Worm (Caenorhabditis elegans) whole organism, mixed stage, embryonic: Measurements from ENCODE around the gene ceh-23.
A peak's percentile ranks its signal among the peaks of the same experiment; 100 is the strongest.

ENCODE experiments used
- M03D4.4 ChIP-seq: sonication (generic microtip); optimal IDR thresholded peaks from 2 replicates; lab custom pipeline; 2017; ENCODE audit warnings: mild to moderate bottlenecking, missing genetic modification characterization, missing compliant biosample characterization
- bed-3 ChIP-seq: fragments of 200-800 bp; sonication (Bioruptor generic); optimal IDR thresholded peaks from 3 replicates; lab custom pipeline; 2018; ENCODE audit warnings: mild to moderate bottlenecking, missing genetic modification characterization, moderate library complexity, missing compliant biosample characterization
- ceh-43 ChIP-seq: fragments of 200-800 bp; sonication (Bioruptor generic); optimal IDR thresholded peaks from 2 replicates; lab custom pipeline; 2018; ENCODE audit warnings: mild to moderate bottlenecking, missing genetic modification characterization, moderate library complexity, missing compliant biosample characterization
- cnd-1 ChIP-seq: fragments of 200-800 bp; sonication (Bioruptor generic); optimal IDR thresholded peaks from 2 replicates; lab custom pipeline; 2018; ENCODE audit warnings: mild to moderate bottlenecking, missing genetic modification characterization, missing compliant biosample characterization
- drap-1 ChIP-seq: fragments of 200-800 bp; sonication (Bioruptor generic); optimal IDR thresholded peaks from 3 replicates; lab custom pipeline; 2018; ENCODE audit warnings: mild to moderate bottlenecking, missing genetic modification characterization, missing compliant biosample characterization
- elt-1 ChIP-seq: sonication (generic microtip); optimal IDR thresholded peaks from 2 replicates; lab custom pipeline; 2017; ENCODE audit warnings: missing genetic modification characterization, mild to moderate bottlenecking, missing compliant biosample characterization, antibody characterized with exemption, moderate library complexity, borderline replicate concordance; ENCODE audit not compliant: insufficient read depth
- elt-3 ChIP-seq: fragments of 150-350 bp; optimal IDR thresholded peaks from 2 replicates; lab custom pipeline; 2014; ENCODE audit warnings: missing biosample characterization, missing genetic modification characterization
- flh-1 ChIP-seq: fragments of 200-800 bp; sonication (Bioruptor generic); optimal IDR thresholded peaks from 2 replicates; lab custom pipeline; 2018; ENCODE audit warnings: mild to moderate bottlenecking, missing genetic modification characterization, moderate library complexity, missing compliant biosample characterization
- hlh-1 ChIP-seq: fragments of 150-350 bp; optimal IDR thresholded peaks from 2 replicates; lab custom pipeline; 2014; ENCODE audit warnings: missing biosample characterization, missing genetic modification reagents, missing genetic modification characterization
- lsy-2 ChIP-seq: fragments of 150-350 bp; optimal IDR thresholded peaks from 2 replicates; lab custom pipeline; 2014; ENCODE audit warnings: missing biosample characterization, missing genetic modification characterization
- mab-5 ChIP-seq: fragments of 150-350 bp; optimal IDR thresholded peaks from 2 replicates; lab custom pipeline; 2014; ENCODE audit warnings: missing biosample characterization, missing genetic modification characterization
- mep-1 ChIP-seq: fragments of 150-350 bp; optimal IDR thresholded peaks from 2 replicates; lab custom pipeline; 2017; ENCODE audit warnings: missing biosample characterization, missing genetic modification reagents, missing genetic modification characterization, inconsistent platforms
- mls-2 ChIP-seq: sonication (generic microtip); optimal IDR thresholded peaks from 2 replicates; lab custom pipeline; 2016; ENCODE audit warnings: mild to moderate bottlenecking, missing genetic modification characterization, moderate library complexity, missing compliant biosample characterization
- nhr-12 ChIP-seq: fragments of 150-350 bp; optimal IDR thresholded peaks from 2 replicates; lab custom pipeline; 2014; ENCODE audit warnings: missing biosample characterization, missing genetic modification characterization
- nhr-237 ChIP-seq: fragments of 150-350 bp; optimal IDR thresholded peaks from 2 replicates; lab custom pipeline; 2014; ENCODE audit warnings: missing biosample characterization, missing genetic modification characterization
- nhr-76 ChIP-seq: sonication (generic microtip); optimal IDR thresholded peaks from 2 replicates; lab custom pipeline; 2017; ENCODE audit warnings: missing biosample characterization, missing genetic modification characterization
- sem-2 ChIP-seq: fragments of 200-800 bp; sonication (Bioruptor generic); optimal IDR thresholded peaks from 2 replicates; lab custom pipeline; 2018; ENCODE audit warnings: mild to moderate bottlenecking, missing genetic modification characterization, missing compliant biosample characterization
- snpc-4 ChIP-seq: fragments of 150-350 bp; optimal IDR thresholded peaks from 2 replicates; lab custom pipeline; 2014; ENCODE audit warnings: missing biosample characterization, missing genetic modification characterization
- tbx-8 ChIP-seq: fragments of 200-800 bp; sonication (Bioruptor generic); optimal IDR thresholded peaks from 2 replicates; lab custom pipeline; 2018; ENCODE audit warnings: mild to moderate bottlenecking, missing genetic modification characterization, moderate library complexity, missing compliant biosample characterization
- unc-120 ChIP-seq: sonication (generic microtip); optimal IDR thresholded peaks from 2 replicates; lab custom pipeline; 2017; ENCODE audit warnings: missing genetic modification characterization, missing compliant biosample characterization; ENCODE audit not compliant: poor library complexity, severe bottlenecking
- unc-62 ChIP-seq: fragments of 150-350 bp; optimal IDR thresholded peaks from 2 replicates; lab custom pipeline; 2014; ENCODE audit warnings: missing biosample characterization, missing genetic modification reagents, missing genetic modification characterization
- zip-8 ChIP-seq: fragments of 150-350 bp; optimal IDR thresholded peaks from 2 replicates; lab custom pipeline; 2014; ENCODE audit warnings: missing biosample characterization, missing genetic modification characterization
- ztf-11 ChIP-seq: fragments of 150-350 bp; optimal IDR thresholded peaks from 2 replicates; lab custom pipeline; 2014; ENCODE audit warnings: missing biosample characterization, missing genetic modification characterization

Gene ceh-23

ce11 chrIII:7816463-7816862, 22.9 kb upstream of the ceh-23 start:
- TF ChIP-seq zip-8 (tag; lab: Kevin White, UChicago) (peak; percentile 100), mab-5 (tag; lab: Kevin White, UChicago) (peak; percentile 99), unc-62 (GFP tag; lab: Kevin White, UChicago) (no peak)

- no peak for TF ChIP-seq lsy-2 (tag; lab: Kevin White, UChicago)
Measured at ce11 chrIII:7818965-7819364, 20.4 kb upstream of the ceh-23 start.

ce11 chrIII:7819866-7820265, 19.5 kb upstream of the ceh-23 start:
- peak; percentile 3 for TF ChIP-seq lsy-2 (tag; lab: Kevin White, UChicago)
- TF ChIP-seq nhr-12: no peak
- no peak for TF ChIP-seq unc-62 (GFP tag; lab: Kevin White, UChicago)
- no peak for TF ChIP-seq mab-5 (tag; lab: Kevin White, UChicago)

ce11 chrIII:7823285-7823684, 16.1 kb upstream of the ceh-23 start:
- TF ChIP-seq elt-1 (no peak), mls-2 (no peak), elt-3 (no peak)

ce11 chrIII:7824041-7824440, 15.4 kb upstream of the ceh-23 start:
- no peak for TF ChIP-seq drap-1
- no peak for TF ChIP-seq ceh-43 (GFP tag; lab: Kevin White, UChicago)
- peak; percentile 26 for TF ChIP-seq cnd-1 (tag; lab: Kevin White, UChicago)

- TF ChIP-seq mep-1 (tag; lab: Kevin White, UChicago) (peak; percentile 44), sem-2 (GFP tag; lab: Kevin White, UChicago) (no peak), nhr-76 (no peak), hlh-1 (peak; percentile 13), zip-8 (tag; lab: Kevin White, UChicago) (no peak), nhr-237 (tag; lab: Kevin White, UChicago) (no peak), elt-3 (no peak), nhr-12 (no peak), lsy-2 (tag; lab: Kevin White, UChicago) (peak; percentile 36), M03D4.4 (tag; lab: Kevin White, UChicago) (no peak), bed-3 (GFP tag; lab: Kevin White, UChicago) (no peak), unc-120 (tag; lab: Kevin White, UChicago) (peak; percentile 66), drap-1 (no peak)
Measured at ce11 chrIII:7828576-7829461, 10.6 kb upstream of the ceh-23 start, which contains the start of the genes egl-45 and kcmf-1. TSS of gene egl-45 (minus strand) at chrIII:7828626. TSS of gene kcmf-1 (plus strand) at chrIII:7829411.

- TF ChIP-seq elt-1 (no peak), nhr-12 (no peak), flh-1 (GFP tag; lab: Kevin White, UChicago) (no peak)
Measured at ce11 chrIII:7832473-7832872, 6.9 kb upstream of the ceh-23 start.

ce11 chrIII:7834848-7835247, 4.5 kb upstream of the ceh-23 start:
- no peak for TF ChIP-seq ztf-11 (tag; lab: Kevin White, UChicago)
- no peak for TF ChIP-seq snpc-4 (tag; lab: Kevin White, UChicago)
- no peak for TF ChIP-seq M03D4.4 (tag; lab: Kevin White, UChicago)
- TF ChIP-seq, all 35 proteins: peak for 0

- TF ChIP-seq nhr-12: no peak
- TF ChIP-seq snpc-4 (tag; lab: Kevin White, UChicago): no peak
- no peak for TF ChIP-seq M03D4.4 (tag; lab: Kevin White, UChicago)
- TF ChIP-seq flh-1 (GFP tag; lab: Kevin White, UChicago): no peak
- TF ChIP-seq tbx-8 (GFP tag; lab: Kevin White, UChicago): no peak
- TF ChIP-seq zip-8 (tag; lab: Kevin White, UChicago): no peak
Measured at ce11 chrIII:7835684-7836083, 3.7 kb upstream of the ceh-23 start.
